Worm (Caenorhabditis elegans) whole organism, mixed stage, embryonic: ENCODE data around the gene tni-3.

Experiments
- blmp-1 ChIP-seq: fragments of 150-350 bp; optimal IDR thresholded peaks from 2 replicates; lab custom pipeline; 2014; ENCODE audit warnings: missing biosample characterization, missing genetic modification characterization
- elt-1 ChIP-seq: sonication (generic microtip); optimal IDR thresholded peaks from 2 replicates; lab custom pipeline; 2017; ENCODE audit warnings: missing genetic modification characterization, mild to moderate bottlenecking, missing compliant biosample characterization, antibody characterized with exemption, moderate library complexity, borderline replicate concordance; ENCODE audit not compliant: insufficient read depth
- hlh-1 ChIP-seq: fragments of 150-350 bp; optimal IDR thresholded peaks from 2 replicates; lab custom pipeline; 2014; ENCODE audit warnings: missing biosample characterization, missing genetic modification reagents, missing genetic modification characterization
- lin-13 ChIP-seq: fragments of 150-350 bp; optimal IDR thresholded peaks from 2 replicates; lab custom pipeline; 2014; ENCODE audit warnings: missing biosample characterization, missing genetic modification characterization
- lsy-2 ChIP-seq: fragments of 150-350 bp; optimal IDR thresholded peaks from 2 replicates; lab custom pipeline; 2014; ENCODE audit warnings: missing biosample characterization, missing genetic modification characterization
- mep-1 ChIP-seq: fragments of 150-350 bp; optimal IDR thresholded peaks from 2 replicates; lab custom pipeline; 2017; ENCODE audit warnings: missing biosample characterization, missing genetic modification reagents, missing genetic modification characterization, inconsistent platforms
- nhr-2 ChIP-seq: fragments of 150-350 bp; optimal IDR thresholded peaks from 2 replicates; lab custom pipeline; 2014; ENCODE audit warnings: missing biosample characterization, missing genetic modification characterization
- nhr-76 ChIP-seq: sonication (generic microtip); optimal IDR thresholded peaks from 2 replicates; lab custom pipeline; 2017; ENCODE audit warnings: missing biosample characterization, missing genetic modification characterization
- pha-4 ChIP-seq: fragments of 150-350 bp; optimal IDR thresholded peaks from 2 replicates; lab custom pipeline; 2018; ENCODE audit warnings: missing biosample characterization, missing genetic modification reagents, missing genetic modification characterization
- snpc-4 ChIP-seq: fragments of 150-350 bp; optimal IDR thresholded peaks from 2 replicates; lab custom pipeline; 2014; ENCODE audit warnings: missing biosample characterization, missing genetic modification characterization
- unc-120 ChIP-seq: sonication (generic microtip); optimal IDR thresholded peaks from 2 replicates; lab custom pipeline; 2017; ENCODE audit warnings: missing genetic modification characterization, missing compliant biosample characterization; ENCODE audit not compliant: poor library complexity, severe bottlenecking
- unc-62 ChIP-seq: fragments of 150-350 bp; optimal IDR thresholded peaks from 2 replicates; lab custom pipeline; 2014; ENCODE audit warnings: missing biosample characterization, missing genetic modification reagents, missing genetic modification characterization
- ztf-11 ChIP-seq: fragments of 150-350 bp; optimal IDR thresholded peaks from 2 replicates; lab custom pipeline; 2014; ENCODE audit warnings: missing biosample characterization, missing genetic modification characterization

DNA sequence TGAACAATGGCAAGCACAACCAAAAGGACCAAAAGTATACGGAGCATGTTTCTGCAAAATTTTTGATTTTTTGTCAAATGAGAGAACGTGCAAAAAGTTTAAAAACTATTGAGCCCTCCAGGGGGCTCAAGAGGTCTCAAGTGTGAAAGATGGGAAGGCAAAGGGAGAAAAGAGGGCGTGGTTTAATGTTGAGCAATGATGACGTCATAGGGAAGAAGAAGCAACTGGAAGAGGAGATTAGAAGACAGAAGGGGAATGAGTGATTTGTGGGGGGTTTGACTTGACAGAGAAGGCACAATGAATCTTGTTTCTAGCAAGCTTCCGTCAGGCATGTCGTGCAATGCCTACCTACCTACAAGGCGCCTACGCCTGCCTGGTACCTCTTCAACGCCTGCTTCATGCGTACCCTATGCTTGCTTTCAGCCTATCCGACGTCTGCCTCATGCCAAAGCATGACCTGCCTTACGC, 13.6 kb downstream of the tni-3 start, which contains the start of gene T20B3.14:
- TF ChIP-seq snpc-4 (tag; lab: Kevin White, UChicago) (no peak), pha-4 (tag; lab: Kevin White, UChicago) (no peak), lin-13 (no peak), lsy-2 (tag; lab: Kevin White, UChicago) (no peak), unc-120 (no peak), nhr-2 (tag; lab: Kevin White, UChicago) (no peak), mep-1 (tag; lab: Kevin White, UChicago) (no peak), elt-1 (no peak), ztf-11 (tag; lab: Kevin White, UChicago) (no peak), nhr-76 (tag; lab: Kevin White, UChicago) (no peak), blmp-1 (tag; lab: Kevin White, UChicago) (no peak), hlh-1 (tag; lab: Kevin White, UChicago) (no peak), unc-62 (GFP tag; lab: Kevin White, UChicago) (no peak)
